Worm (Caenorhabditis elegans) whole organism, L4 larva: ENCODE measurements around the gene M117.1.

Experiments used
- F26F4.8 ChIP-seq: fragments of 200-800 bp; sonication (Bioruptor generic); conservative IDR thresholded peaks from 2 replicates; pipeline ENCODE4 v1.3.6; 2022; ENCODE audit warnings: missing genetic modification characterization, missing compliant biosample characterization
- T20F7.1 ChIP-seq: fragments of 200-800 bp; sonication (Bioruptor generic); optimal IDR thresholded peaks from 2 replicates; lab custom pipeline; 2018; ENCODE audit warnings: mild to moderate bottlenecking, missing genetic modification characterization, missing compliant biosample characterization
- ZK337.2 ChIP-seq: fragments of 200-800 bp; sonication (Bioruptor generic); IDR thresholded peaks from 2 replicates; pipeline ENCODE4 v1.3.6; 2022; ENCODE audit warnings: missing genetic modification reagents, missing genetic modification characterization, missing compliant biosample characterization
- aha-1 ChIP-seq: fragments of 150-350 bp; peaks from one replicate; lab custom pipeline; 2014; ENCODE audit warnings: missing biosample characterization, missing genetic modification characterization
- ama-1 ChIP-seq: fragments of 150-350 bp; optimal IDR thresholded peaks from 2 replicates; lab custom pipeline; 2014; ENCODE audit warnings: inconsistent platforms, mixed read lengths
- ceh-62 ChIP-seq: sonication (generic microtip); optimal IDR thresholded peaks from 2 replicates; lab custom pipeline; 2017; ENCODE audit warnings: missing biosample characterization, missing genetic modification characterization
- ceh-82 ChIP-seq: sonication (generic microtip); optimal IDR thresholded peaks from 2 replicates; lab custom pipeline; 2017; ENCODE audit warnings: missing biosample characterization, missing genetic modification characterization
- ctbp-1 ChIP-seq: fragments of 200-800 bp; sonication (Bioruptor generic); IDR thresholded peaks from 2 replicates; pipeline ENCODE4 v1.3.6; 2022; ENCODE audit warnings: missing genetic modification reagents, missing genetic modification characterization, missing compliant biosample characterization
- daf-12 ChIP-seq: fragments of 150-350 bp; optimal IDR thresholded peaks from 2 replicates; lab custom pipeline; 2014; ENCODE audit warnings: missing biosample characterization, missing genetic modification reagents, missing genetic modification characterization
- daf-16 ChIP-seq, 3 experiments: sonication (generic microtip); optimal IDR thresholded peaks; 2 replicates each; lab custom pipeline; 2016 to 2017; ENCODE audit warnings: missing genetic modification characterization in 3 of 3, missing genetic modification reagents in 3 of 3, mild to moderate bottlenecking in 2 of 3, missing compliant biosample characterization in 2 of 3, missing biosample characterization in 1 of 3, moderate library complexity in 1 of 3
- daf-19 ChIP-seq: fragments of 200-800 bp; sonication (Bioruptor generic); conservative IDR thresholded peaks from 2 replicates; pipeline ENCODE4 v1.3.6; 2022; ENCODE audit warnings: missing genetic modification characterization, missing compliant biosample characterization
- dmd-9 ChIP-seq: fragments of 200-800 bp; sonication (Bioruptor generic); IDR thresholded peaks from 2 replicates; pipeline ENCODE4 v1.3.6; 2022; ENCODE audit warnings: missing genetic modification reagents, missing genetic modification characterization, missing compliant biosample characterization
- dve-1 ChIP-seq: sonication (generic microtip); optimal IDR thresholded peaks from 2 replicates; lab custom pipeline; 2017; ENCODE audit warnings: antibody characterized with exemption, mild to moderate bottlenecking, missing genetic modification characterization, missing compliant biosample characterization; ENCODE audit not compliant: insufficient read depth
- fos-1 ChIP-seq: fragments of 150-350 bp; optimal IDR thresholded peaks from 2 replicates; lab custom pipeline; 2014; ENCODE audit warnings: missing biosample characterization, missing genetic modification characterization
- hlh-11 ChIP-seq: fragments of 200-800 bp; sonication (Bioruptor generic); optimal IDR thresholded peaks from 2 replicates; lab custom pipeline; 2018; ENCODE audit warnings: mild to moderate bottlenecking, missing genetic modification characterization, missing compliant biosample characterization
- hlh-30 ChIP-seq: sonication (generic microtip); optimal IDR thresholded peaks from 2 replicates; lab custom pipeline; 2017; ENCODE audit warnings: antibody characterized with exemption, mild to moderate bottlenecking, missing genetic modification characterization, missing compliant biosample characterization; ENCODE audit not compliant: insufficient read depth
- hmg-1.1 ChIP-seq: fragments of 200-800 bp; sonication (Bioruptor generic); IDR thresholded peaks from 2 replicates; pipeline ENCODE4 v1.3.6; 2022; ENCODE audit warnings: missing genetic modification reagents, missing genetic modification characterization, missing compliant biosample characterization
- lim-7 ChIP-seq: fragments of 200-800 bp; sonication (Bioruptor generic); IDR thresholded peaks from 2 replicates; pipeline ENCODE4 v1.3.6; 2022; ENCODE audit warnings: missing genetic modification characterization, missing compliant biosample characterization
- lin-38 ChIP-seq: fragments of 200-800 bp; sonication (Bioruptor generic); IDR thresholded peaks from 2 replicates; pipeline ENCODE4 v1.3.6; 2022; ENCODE audit warnings: missing genetic modification reagents, missing genetic modification characterization, missing compliant biosample characterization
- lsy-2 ChIP-seq, 2 experiments: fragments of 150-350 bp in 1 of 2; sonication (generic microtip) in 1 of 2; optimal IDR thresholded peaks; 2 replicates each; lab custom pipeline; 2014 to 2017; ENCODE audit warnings: missing biosample characterization in 2 of 2, missing genetic modification characterization in 2 of 2
- madf-9 ChIP-seq: fragments of 200-800 bp; sonication (Bioruptor generic); conservative IDR thresholded peaks from 2 replicates; pipeline ENCODE4 v1.3.6; 2022; ENCODE audit warnings: missing genetic modification reagents, missing genetic modification characterization, missing compliant biosample characterization
- mdl-1 ChIP-seq, 2 experiments: fragments of 150-350 bp in 1 of 2; sonication (generic microtip) in 1 of 2; optimal IDR thresholded peaks; 2 replicates each; lab custom pipeline; 2014 to 2017; ENCODE audit warnings: missing biosample characterization in 2 of 2, missing genetic modification characterization in 2 of 2
- mep-1 ChIP-seq: fragments of 150-350 bp; sonication (generic microtip); optimal IDR thresholded peaks from 3 replicates; lab custom pipeline; 2014; ENCODE audit warnings: missing biosample characterization, missing genetic modification characterization
- mes-2 ChIP-seq: sonication (generic microtip); optimal IDR thresholded peaks from 2 replicates; lab custom pipeline; 2016; ENCODE audit warnings: missing genotype, mild to moderate bottlenecking, missing genetic modification characterization, missing compliant biosample characterization; ENCODE audit not compliant: poor library complexity, severe bottlenecking
- mxl-3 ChIP-seq: fragments of 200-800 bp; sonication (Bioruptor generic); optimal IDR thresholded peaks from 2 replicates; lab custom pipeline; 2018; ENCODE audit warnings: mild to moderate bottlenecking, missing genetic modification characterization, missing compliant biosample characterization
- nhr-111 ChIP-seq: fragments of 200-800 bp; sonication (Bioruptor generic); optimal IDR thresholded peaks from 2 replicates; lab custom pipeline; 2018; ENCODE audit warnings: mild to moderate bottlenecking, missing genetic modification characterization, missing compliant biosample characterization
- nhr-237 ChIP-seq: sonication (generic microtip); optimal IDR thresholded peaks from 2 replicates; lab custom pipeline; 2017; ENCODE audit warnings: missing biosample characterization, missing genetic modification characterization
- nhr-6 ChIP-seq: fragments of 150-350 bp; optimal IDR thresholded peaks from 2 replicates; lab custom pipeline; 2014; ENCODE audit warnings: missing biosample characterization, missing genetic modification characterization
- nhr-77 ChIP-seq: fragments of 150-350 bp; optimal IDR thresholded peaks from 2 replicates; lab custom pipeline; 2014; ENCODE audit warnings: missing biosample characterization, missing genetic modification characterization
- pha-4 ChIP-seq, 2 experiments: fragments of 150-350 bp in 1 of 2; fragments of 200-800 bp in 1 of 2; sonication (Bioruptor generic) in 1 of 2; IDR thresholded peaks in 1 of 2; optimal IDR thresholded peaks in 1 of 2; 2 replicates each; pipeline versions ENCODE4 v1.3.6 to Lab custom; 2014 to 2022; ENCODE audit warnings: missing genetic modification characterization in 2 of 2, missing genetic modification reagents in 2 of 2, missing biosample characterization in 1 of 2, missing compliant biosample characterization in 1 of 2
- saeg-2 ChIP-seq: fragments of 200-800 bp; sonication (Bioruptor generic); IDR thresholded peaks from 2 replicates; pipeline ENCODE4 v1.3.6; 2022; ENCODE audit warnings: missing genetic modification reagents, missing genetic modification characterization, missing compliant biosample characterization
- skn-1 ChIP-seq: fragments of 150-350 bp; optimal IDR thresholded peaks from 2 replicates; lab custom pipeline; 2014; ENCODE audit warnings: missing biosample characterization, missing genetic modification characterization
- snpc-1.2 ChIP-seq: fragments of 200-800 bp; sonication (Bioruptor generic); IDR thresholded peaks from 2 replicates; pipeline ENCODE4 v1.3.6; 2022; ENCODE audit warnings: missing genetic modification reagents, missing genetic modification characterization, missing compliant biosample characterization
- spr-1 ChIP-seq: sonication (generic microtip); optimal IDR thresholded peaks from 2 replicates; lab custom pipeline; 2016; ENCODE audit warnings: mild to moderate bottlenecking, missing genetic modification characterization, missing compliant biosample characterization
- tag-97 ChIP-seq: fragments of 200-800 bp; sonication (Bioruptor generic); IDR thresholded peaks from 2 replicates; pipeline ENCODE4 v1.3.6; 2022; ENCODE audit warnings: missing genetic modification characterization, missing compliant biosample characterization
- tra-1 ChIP-seq: fragments of 200-800 bp; sonication (Bioruptor generic); IDR thresholded peaks from 2 replicates; pipeline ENCODE4 v1.3.6; 2022; ENCODE audit warnings: missing genetic modification reagents, missing genetic modification characterization, missing compliant biosample characterization
- zfp-3 ChIP-seq: fragments of 200-800 bp; sonication (Bioruptor generic); conservative IDR thresholded peaks from 2 replicates; pipeline ENCODE4 v1.3.6; 2022; ENCODE audit warnings: missing genetic modification reagents, missing genetic modification characterization, missing compliant biosample characterization

M117.1 gene

ce11 chrIV:11857159-11857565 lies 43.1 kb downstream of the M117.1 start (continued):
- no peak for TF ChIP-seq nhr-237 (tag; lab: Kevin White, UChicago)
- no peak for TF ChIP-seq nhr-111 (GFP tag; lab: Kevin White, UChicago)
- TF ChIP-seq, all 104 proteins: peak for 36

ce11 chrIV:11858142-11858541 lies 44.1 kb downstream of the M117.1 start, which contains the start of gene let-92:
TSS of gene let-92 (plus strand) at chrIV:11858442.
- TF ChIP-seq nhr-237 (tag; lab: Kevin White, UChicago): no peak
- no peak for TF ChIP-seq fos-1 (tag; lab: Kevin White, UChicago)

- no peak for TF ChIP-seq daf-12 (tag; lab: Kevin White, UChicago)
- TF ChIP-seq dve-1: peak; percentile 42
- peak; percentile 29 for TF ChIP-seq mes-2
- TF ChIP-seq ceh-82 (tag; lab: Kevin White, UChicago): no peak
- peak; percentile 66 for TF ChIP-seq mxl-3 (GFP tag; lab: Kevin White, UChicago)
- peak; percentile 7 for TF ChIP-seq hlh-11
- TF ChIP-seq F26F4.8: no peak
- TF ChIP-seq nhr-237 (tag; lab: Kevin White, UChicago): no peak
- TF ChIP-seq hlh-30 (tag; lab: Kevin White, UChicago): peak; percentile 54
- peak; percentile 39 for TF ChIP-seq lin-38 (GFP tag; lab: Robert Waterston, UW)
- peak; percentile 54 for TF ChIP-seq ama-1 (lab: Kevin White, UChicago)
- TF ChIP-seq mep-1 (tag; lab: Kevin White, UChicago): no peak
- TF ChIP-seq spr-1 (tag; lab: Kevin White, UChicago): no peak
- peak in 1 of 2 experiments; percentile 31 for TF ChIP-seq lsy-2 (tag; optimal IDR thresholded peaks at IDR 0.05; lab: Kevin White, UChicago)
- 0 out of 2 replicates have a peak, but pooled peaks have one; percentile 36 for TF ChIP-seq lim-7
- TF ChIP-seq aha-1: peak; percentile 38
- TF ChIP-seq snpc-1.2 (GFP tag; lab: Robert Waterston, UW): 0 out of 2 replicates have a peak, but pooled peaks have one; percentile 11
- no peak for TF ChIP-seq daf-16 (GFP tag; optimal IDR thresholded peaks at IDR 0.05; lab: Kevin White, UChicago)
- TF ChIP-seq daf-16 (tag; optimal IDR thresholded peaks at IDR 0.05; lab: Kevin White, UChicago): peak; percentile 43
- TF ChIP-seq mdl-1 (tag; optimal IDR thresholded peaks at IDR 0.05; lab: Kevin White, UChicago): peak in 1 of 2 experiments; percentile 34
- TF ChIP-seq nhr-77 (tag; lab: Kevin White, UChicago): peak; percentile 7
Measured at ce11 chrIV:11859995-11860605, 46.1 kb downstream of the M117.1 start, which contains the start of gene mob-1. TSS of gene mob-1 (plus strand) at chrIV:11860555.

- TF ChIP-seq nhr-6 (peak; percentile 86), tra-1 (no peak), ctbp-1 (GFP tag; lab: Robert Waterston, UW) (no peak), ZK337.2 (no peak), ceh-62 (tag; lab: Kevin White, UChicago) (no peak), daf-16 (GFP tag; optimal IDR thresholded peaks at IDR 0.05; lab: Kevin White, UChicago) (no peak), daf-16 (tag; optimal IDR thresholded peaks at IDR 0.05; lab: Kevin White, UChicago) (peak; percentile 32), hmg-1.1 (GFP tag; lab: Robert Waterston, UW) (no peak), tag-97 (no peak), T20F7.1 (no peak), saeg-2 (no peak), dve-1 (peak; percentile 28), skn-1 (tag; lab: Kevin White, UChicago) (no peak), madf-9 (GFP tag; lab: Robert Waterston, UW) (no peak), daf-19 (GFP tag; lab: Robert Waterston, UW) (no peak), dmd-9 (no peak), mep-1 (tag; lab: Kevin White, UChicago) (no peak), zfp-3 (GFP tag; lab: Robert Waterston, UW) (no peak), pha-4 (GFP tag; IDR thresholded peaks at IDR 0.05; lab: Robert Waterston, UW) (no peak), pha-4 (tag; optimal IDR thresholded peaks at IDR 0.05; lab: Kevin White, UChicago) (no peak)
Measured at ce11 chrIV:11863428-11863827, 49.4 kb downstream of the M117.1 start.
